Fruit fly (Drosophila melanogaster): ENCODE results near the gene SF1.

The SF1 gene

DNA sequence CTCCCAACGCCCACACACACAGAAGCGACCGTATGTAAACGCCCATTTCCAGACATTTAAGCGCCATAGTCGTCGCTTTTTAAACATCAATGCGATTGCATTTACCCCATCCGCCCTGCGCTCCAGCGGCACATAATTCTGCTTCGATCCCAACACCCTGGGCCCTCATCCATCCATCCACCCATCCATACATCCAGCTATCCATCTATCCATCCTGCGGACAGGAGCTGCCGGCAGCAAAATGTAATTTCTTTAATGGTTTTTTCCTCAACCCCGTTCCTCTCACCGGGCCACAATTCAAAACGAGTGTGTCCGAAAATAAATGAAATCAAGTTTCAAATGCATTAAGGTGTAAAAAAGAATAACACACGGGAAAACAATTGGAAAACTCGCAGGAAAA is 9.8 kb downstream of the SF1 start:
- TF ChIP-seq fru (GFP tag; optimal IDR thresholded peaks at IDR 0.05) (no peak), CG9705 (GFP tag; optimal IDR thresholded peaks at IDR 0.05) (no peak), OdsH (GFP tag; optimal IDR thresholded peaks at IDR 0.05) (no peak), foxo (GFP tag; optimal IDR thresholded peaks at IDR 0.05) (no peak), jim (GFP tag; optimal IDR thresholded peaks at IDR 0.05) (no peak), Vsx2 (GFP tag; optimal IDR thresholded peaks at IDR 0.05; ENCODE audit: partially characterized antibody) (no peak), CrebA (GFP tag; optimal IDR thresholded peaks at IDR 0.05; ENCODE audit: borderline replicate concordance) (no peak), ey (GFP tag; optimal IDR thresholded peaks at IDR 0.05) (no peak), dl (GFP tag; optimal IDR thresholded peaks at IDR 0.05; ENCODE audit: insufficient read depth in 1 of 2, partially characterized antibody in 2 of 2) (no peak), Jra (GFP tag; optimal IDR thresholded peaks at IDR 0.05) (no peak)

DNA sequence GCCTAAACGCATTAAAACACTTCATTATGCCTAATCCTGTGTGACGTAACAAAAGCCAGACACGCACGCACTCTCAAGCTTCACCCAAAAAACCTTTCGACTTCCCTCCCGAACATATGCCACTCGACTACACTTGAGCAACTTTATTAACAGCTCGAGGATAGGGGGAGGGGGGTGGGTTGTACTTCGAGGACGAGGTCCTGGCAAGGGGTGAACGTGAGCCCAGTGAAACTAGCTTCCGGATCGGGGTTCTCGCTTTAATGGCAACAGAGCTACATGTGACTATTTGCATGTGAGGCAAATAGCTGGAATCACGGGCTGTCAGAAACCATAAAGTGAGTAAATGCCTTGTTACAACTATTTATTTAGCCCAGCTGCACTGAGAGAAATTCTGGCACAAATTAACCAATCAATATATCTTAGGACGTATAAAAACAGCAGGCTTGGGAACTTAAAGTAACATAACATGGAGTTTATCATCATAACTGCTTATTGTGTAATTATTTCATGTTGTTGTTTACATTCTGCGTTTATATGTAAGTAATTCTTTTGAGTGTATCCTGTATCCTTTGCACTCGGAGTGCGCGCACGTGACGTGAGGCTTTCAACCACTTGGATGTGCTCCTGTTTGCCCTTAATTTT is 10.7 kb downstream of the SF1 start:
- peak; percentile 24 for TF ChIP-seq sv (GFP tag; optimal IDR thresholded peaks at IDR 0.05)
- TF ChIP-seq HLH106 (tag; optimal IDR thresholded peaks at IDR 0.05) = no peak

DNA sequence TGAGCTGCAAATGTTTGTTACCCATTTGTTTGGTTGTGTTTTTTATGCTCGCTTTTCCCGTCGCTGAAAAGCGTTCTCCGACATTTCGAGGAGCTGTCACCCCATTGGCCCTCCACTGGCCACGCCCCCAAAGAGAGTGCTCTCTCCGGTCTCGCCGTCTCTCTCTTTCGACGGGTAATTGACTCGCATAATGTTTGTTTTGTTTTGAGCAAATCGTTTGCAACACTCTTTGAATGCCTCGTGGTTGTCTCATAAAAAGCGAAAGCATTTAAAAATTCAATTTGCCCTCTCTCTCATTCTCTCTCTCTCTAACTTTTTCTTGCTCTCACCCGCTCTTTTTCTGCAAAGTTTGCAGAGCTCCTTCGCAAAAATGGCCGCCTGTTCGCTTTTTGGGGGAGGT is 17.3 kb downstream of the SF1 start:
- TF ChIP-seq dl (GFP tag; optimal IDR thresholded peaks at IDR 0.05; ENCODE audit: insufficient read depth in 1 of 2, partially characterized antibody in 2 of 2) = peak in 1 of 2 experiments; percentile 6
- no peak for TF ChIP-seq lola (GFP tag; optimal IDR thresholded peaks at IDR 0.05)

DNA sequence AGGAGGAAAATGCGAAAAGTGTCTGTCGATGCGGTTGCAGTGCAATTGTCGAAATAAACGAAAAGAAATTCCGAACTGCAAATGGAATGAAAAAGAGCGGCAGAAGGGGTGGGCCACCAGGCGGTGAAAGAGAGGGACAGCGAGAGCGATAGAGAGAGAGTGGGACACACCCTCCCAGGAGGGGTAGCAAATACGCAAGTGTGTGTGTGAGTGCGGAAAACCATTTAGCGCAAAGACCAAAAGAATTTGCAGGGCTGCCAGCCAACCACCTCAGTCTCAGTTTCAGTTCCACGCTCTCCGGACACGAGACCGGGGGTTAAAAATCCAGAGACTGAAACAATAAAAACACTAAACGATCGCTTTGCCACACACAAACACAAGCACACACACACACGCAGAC is 18.4 kb downstream of the SF1 start, which contains the start of gene Hmx:
Hmx (plus strand) TSS at position 301 of the 400 bp plus-strand sequence.
- no peak for TF ChIP-seq sv (GFP tag; optimal IDR thresholded peaks at IDR 0.05)
- TF ChIP-seq psq (GFP tag; optimal IDR thresholded peaks at IDR 0.05) = no peak
- no peak for TF ChIP-seq Hnf4 (GFP tag; optimal IDR thresholded peaks at IDR 0.05)
- TF ChIP-seq h (GFP tag; optimal IDR thresholded peaks at IDR 0.05) = no peak
- no peak for TF ChIP-seq HLH106 (tag; optimal IDR thresholded peaks at IDR 0.05)
- TF ChIP-seq CrebA (GFP tag; optimal IDR thresholded peaks at IDR 0.05; ENCODE audit: borderline replicate concordance) = no peak
- peak; percentile 17 for TF ChIP-seq Dfd (GFP tag; optimal IDR thresholded peaks at IDR 0.05)

DNA sequence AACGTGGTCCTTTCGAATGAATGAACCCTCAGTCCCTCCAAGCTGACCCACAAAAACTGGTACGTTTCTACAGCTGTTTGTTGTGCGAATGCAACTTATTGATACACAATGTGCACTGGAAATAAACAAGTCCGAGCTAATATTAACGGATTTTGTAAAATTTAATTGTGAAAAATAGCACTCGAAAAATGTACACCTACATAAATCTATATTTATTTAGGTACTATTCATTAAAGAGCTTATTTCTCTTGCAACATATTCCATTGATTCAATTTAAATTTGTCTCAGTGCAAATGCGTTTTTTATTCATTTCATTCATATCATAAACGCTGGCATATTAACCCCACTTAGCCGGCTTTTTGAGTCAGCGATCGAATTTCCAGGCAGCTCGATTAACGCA is 21.0 kb downstream of the SF1 start:
- no peak for TF ChIP-seq jim (GFP tag; optimal IDR thresholded peaks at IDR 0.05)
- no peak for TF ChIP-seq Myc (optimal IDR thresholded peaks at IDR 0.05)
- peak; percentile 3 for TF ChIP-seq HLH106 (tag; optimal IDR thresholded peaks at IDR 0.05)
- peak; percentile 13 for TF ChIP-seq h (GFP tag; optimal IDR thresholded peaks at IDR 0.05)
- no peak for TF ChIP-seq GATAd (GFP tag; optimal IDR thresholded peaks at IDR 0.05)
- peak; percentile 13 for TF ChIP-seq fru (GFP tag; optimal IDR thresholded peaks at IDR 0.05)
- peak; percentile 14 for TF ChIP-seq rgr (GFP tag; optimal IDR thresholded peaks at IDR 0.05)
- TF ChIP-seq CG9705 (GFP tag; optimal IDR thresholded peaks at IDR 0.05) = no peak
- peak in 1 of 2 experiments; percentile 23 for TF ChIP-seq foxo (GFP tag; optimal IDR thresholded peaks at IDR 0.05)

DNA sequence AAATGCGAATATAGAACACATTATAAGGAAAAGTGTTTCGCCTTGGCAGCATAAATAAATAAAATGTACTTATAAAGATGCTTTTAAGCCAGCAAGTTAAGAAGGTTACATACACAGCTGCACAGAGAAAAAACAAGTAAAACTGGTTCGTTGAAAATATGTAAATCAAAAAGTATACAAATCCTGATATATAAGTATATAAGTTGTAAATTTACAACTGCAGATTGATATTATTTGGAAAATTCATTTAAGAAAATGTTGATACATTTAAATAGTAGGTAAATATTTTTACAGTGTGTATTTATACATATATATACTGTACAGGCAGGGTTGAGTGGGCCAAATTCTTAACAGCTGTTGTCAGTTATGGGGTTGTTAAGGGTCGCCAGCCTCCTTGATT is 24.6 kb downstream of the SF1 start:
- TF ChIP-seq Abd-B (GFP tag; optimal IDR thresholded peaks at IDR 0.05) (no peak), sage (GFP tag; optimal IDR thresholded peaks at IDR 0.05) (no peak), dsf (GFP tag; optimal IDR thresholded peaks at IDR 0.05; ENCODE audit: borderline replicate concordance) (no peak), Hr83 (GFP tag; optimal IDR thresholded peaks at IDR 0.05; ENCODE audit: poor library complexity, severe bottlenecking) (no peak), Myc (optimal IDR thresholded peaks at IDR 0.05) (no peak), Vsx2 (GFP tag; optimal IDR thresholded peaks at IDR 0.05; ENCODE audit: partially characterized antibody) (no peak), OdsH (GFP tag; optimal IDR thresholded peaks at IDR 0.05) (no peak)

DNA sequence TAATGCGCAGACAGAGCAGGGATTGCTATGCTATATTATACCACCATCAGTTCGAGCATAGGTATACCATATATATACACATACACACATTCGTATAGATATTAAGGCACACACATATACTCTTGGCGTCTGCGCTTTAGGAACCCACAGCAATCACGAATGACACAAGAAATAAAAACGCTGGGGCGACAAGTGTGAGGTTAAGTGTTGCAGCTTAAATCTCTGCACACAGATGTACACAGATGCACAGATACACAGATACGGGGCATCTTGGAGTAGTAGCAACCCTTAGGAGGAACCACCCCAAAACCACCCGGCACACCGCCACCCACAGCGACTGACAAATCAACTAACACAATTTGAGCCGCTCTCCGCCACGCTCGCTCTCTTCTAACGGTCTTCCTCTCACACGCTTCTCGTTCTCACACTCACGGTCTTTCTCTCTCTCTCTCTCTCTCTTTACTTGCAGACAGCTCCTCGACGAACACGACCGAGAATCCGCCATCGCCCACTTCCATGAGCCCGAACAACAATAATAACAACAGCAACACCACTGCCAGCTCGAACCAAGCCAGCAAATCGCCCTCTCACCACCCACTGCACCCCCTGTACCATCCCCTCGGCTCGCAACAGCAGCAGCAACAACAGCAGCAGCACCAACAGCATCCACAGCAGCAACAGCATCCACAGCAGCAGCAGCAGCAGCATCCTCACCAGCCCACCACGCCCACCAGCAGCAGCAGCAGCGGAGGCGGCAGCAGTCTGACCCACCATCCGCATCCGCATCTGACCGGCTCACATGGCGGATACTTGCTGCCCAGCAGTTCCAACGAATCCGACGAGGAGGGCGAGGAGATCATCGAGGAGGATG is 26.6 kb downstream of the SF1 start:
- TF ChIP-seq fru (GFP tag; optimal IDR thresholded peaks at IDR 0.05) (no peak), Dfd (GFP tag; optimal IDR thresholded peaks at IDR 0.05) (peak; percentile 85), Vsx2 (GFP tag; optimal IDR thresholded peaks at IDR 0.05; ENCODE audit: partially characterized antibody) (no peak), Dif (GFP tag; optimal IDR thresholded peaks at IDR 0.05; ENCODE audit: partially characterized antibody) (no peak), psq (GFP tag; optimal IDR thresholded peaks at IDR 0.05) (no peak), tai (GFP tag; optimal IDR thresholded peaks at IDR 0.05) (no peak), dmrt93B (GFP tag; optimal IDR thresholded peaks at IDR 0.05) (no peak)
